Fruit fly (Drosophila melanogaster) whole organism, embryonic: ENCODE results near the gene CG31223.

Experiments
- CG12155 ChIP-seq: fragments of 200-800 bp; sonication (Bioruptor generic); optimal IDR thresholded peaks from 3 replicates; lab custom pipeline; 2016; ENCODE audit warnings: missing biosample characterization, missing genetic modification characterization
- CG13123 ChIP-seq: fragments of 200-800 bp; sonication (Bioruptor generic); optimal IDR thresholded peaks from 2 replicates; lab custom pipeline; 2016; ENCODE audit warnings: missing biosample characterization, missing genetic modification characterization
- CG15696 ChIP-seq: fragments of 200-800 bp; sonication (Bioruptor generic); optimal IDR thresholded peaks from 2 replicates; lab custom pipeline; 2019; ENCODE audit warnings: missing biosample characterization, mild to moderate bottlenecking, missing genetic modification characterization, moderate library complexity
- CG18011 ChIP-seq: fragments of 200-800 bp; sonication (Bioruptor generic); optimal IDR thresholded peaks from 2 replicates; lab custom pipeline; 2017; ENCODE audit warnings: missing biosample characterization, missing genetic modification characterization, mild to moderate bottlenecking, moderate library complexity, missing genotype
- CG6689 ChIP-seq: fragments of 200-800 bp; sonication (Bioruptor generic); IDR thresholded peaks from 2 replicates; pipeline ENCODE4 v1.3.6; 2022; ENCODE audit warnings: missing biosample characterization, missing genetic modification characterization
- CG8478 ChIP-seq: fragments of >200 bp; optimal IDR thresholded peaks from 2 replicates; lab custom pipeline; 2018
- E2f1 ChIP-seq: fragments of 200-800 bp; sonication (Bioruptor generic); IDR thresholded peaks from 2 replicates; pipeline ENCODE4 v1.3.6; 2022; ENCODE audit warnings: missing biosample characterization, missing genetic modification characterization
- Lpt ChIP-seq: fragments of >200 bp; optimal IDR thresholded peaks from 2 replicates; lab custom pipeline; 2018; ENCODE audit warnings: missing biosample characterization, missing genetic modification characterization
- gfzf ChIP-seq: fragments of 200-800 bp; sonication (Bioruptor generic); optimal IDR thresholded peaks from 2 replicates; lab custom pipeline; 2016; ENCODE audit warnings: missing biosample characterization, mild to moderate bottlenecking, missing genetic modification characterization, moderate library complexity

DNA sequence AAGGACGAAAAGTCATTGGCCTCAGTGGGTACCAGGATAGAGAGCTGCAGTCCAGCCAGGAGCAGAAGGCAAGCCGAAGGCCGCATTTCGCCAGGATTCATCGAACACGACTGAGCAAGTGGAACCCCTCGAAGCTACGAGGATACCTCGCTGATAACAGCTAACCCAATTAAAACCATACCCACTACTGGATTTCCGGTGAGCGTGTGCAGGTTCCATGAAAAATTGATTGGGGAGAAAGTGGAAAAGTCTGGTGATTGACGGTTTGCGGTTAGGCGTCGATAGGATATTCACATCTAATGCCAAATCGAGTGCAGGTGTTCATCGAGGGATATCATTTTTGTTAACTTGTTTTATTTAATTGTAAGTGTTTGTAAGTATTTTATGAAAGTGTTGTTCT, 28.9 kb downstream of the CG31223 start, which contains the start of gene Ir93a:
- TF ChIP-seq CG12155 (GFP tag; lab: Kevin White, UChicago) = no peak
- no peak for TF ChIP-seq CG18011 (GFP tag; lab: Kevin White, UChicago)
- no peak for TF ChIP-seq E2f1 (GFP tag; lab: Robert Waterston, UW)
- no peak for TF ChIP-seq CG8478 (lab: Kevin White, UChicago)
- no peak for TF ChIP-seq CG6689 (GFP tag; lab: Robert Waterston, UW)
- no peak for TF ChIP-seq CG13123 (GFP tag; lab: Kevin White, UChicago)
- no peak for TF ChIP-seq Lpt (GFP tag; lab: Kevin White, UChicago)
- no peak for TF ChIP-seq CG15696 (tag; lab: Kevin White, UChicago)
- no peak for TF ChIP-seq gfzf (GFP tag; lab: Kevin White, UChicago)
